Worm (Caenorhabditis elegans) whole organism, L4 larva: ENCODE measurements around the gene cmk-1.

Experiments used
- F10B5.3 ChIP-seq: sonication (generic microtip); optimal IDR thresholded peaks from 2 replicates; lab custom pipeline; 2016; ENCODE audit warnings: mild to moderate bottlenecking, missing genetic modification characterization, missing compliant biosample characterization
- F44E2.7 ChIP-seq: fragments of 200-800 bp; sonication (Bioruptor generic); IDR thresholded peaks from 2 replicates; pipeline ENCODE4 v2.1.2; 2022; ENCODE audit warnings: missing genetic modification characterization, missing compliant biosample characterization
- F49E8.2 ChIP-seq: sonication (generic microtip); optimal IDR thresholded peaks from 2 replicates; lab custom pipeline; 2016; ENCODE audit warnings: missing compliant biosample characterization, mild to moderate bottlenecking, missing genetic modification characterization, borderline replicate concordance
- R02D3.7 ChIP-seq: fragments of 150-350 bp; sonication (generic microtip); optimal IDR thresholded peaks from 3 replicates; lab custom pipeline; 2014; ENCODE audit warnings: missing biosample characterization, missing genetic modification characterization
- T20F7.1 ChIP-seq: fragments of 200-800 bp; sonication (Bioruptor generic); optimal IDR thresholded peaks from 2 replicates; lab custom pipeline; 2018; ENCODE audit warnings: mild to moderate bottlenecking, missing genetic modification characterization, missing compliant biosample characterization
- T26A8.4 ChIP-seq: fragments of 200-800 bp; sonication (Bioruptor generic); IDR thresholded peaks from 2 replicates; pipeline ENCODE4 v1.3.6; 2022; ENCODE audit warnings: missing genetic modification characterization, missing compliant biosample characterization
- Y105C5A.15 ChIP-seq: fragments of 200-800 bp; sonication (Bioruptor generic); IDR thresholded peaks from 2 replicates; pipeline ENCODE4 v1.3.6; 2022; ENCODE audit warnings: missing genetic modification characterization, missing compliant biosample characterization
- Y48G9A.11 ChIP-seq: fragments of 200-800 bp; sonication (Bioruptor generic); IDR thresholded peaks from 2 replicates; pipeline ENCODE4 v1.3.6; 2022; ENCODE audit warnings: missing genetic modification reagents, missing genetic modification characterization, missing compliant biosample characterization
- Y5F2A.4 ChIP-seq: fragments of 200-800 bp; sonication (Bioruptor generic); optimal IDR thresholded peaks from 2 replicates; lab custom pipeline; 2018; ENCODE audit warnings: mild to moderate bottlenecking, missing genetic modification characterization, missing compliant biosample characterization
- ZK337.2 ChIP-seq: fragments of 200-800 bp; sonication (Bioruptor generic); IDR thresholded peaks from 2 replicates; pipeline ENCODE4 v1.3.6; 2022; ENCODE audit warnings: missing genetic modification reagents, missing genetic modification characterization, missing compliant biosample characterization
- aha-1 ChIP-seq: fragments of 150-350 bp; peaks from one replicate; lab custom pipeline; 2014; ENCODE audit warnings: missing biosample characterization, missing genetic modification characterization
- arid-1 ChIP-seq: fragments of 200-800 bp; sonication (Bioruptor generic); conservative IDR thresholded peaks from 2 replicates; pipeline ENCODE4 v1.3.6; 2022; ENCODE audit warnings: missing genetic modification reagents, missing genetic modification characterization, missing compliant biosample characterization
- ceh-28 ChIP-seq: fragments of 150-350 bp; optimal IDR thresholded peaks from 2 replicates; lab custom pipeline; 2014; ENCODE audit warnings: missing biosample characterization, missing genetic modification reagents, missing genetic modification characterization
- ceh-32 ChIP-seq: sonication (generic microtip); optimal IDR thresholded peaks from 2 replicates; lab custom pipeline; 2016; ENCODE audit warnings: mild to moderate bottlenecking, missing genetic modification characterization, missing compliant biosample characterization; ENCODE audit not compliant: poor library complexity
- ceh-44 ChIP-seq: fragments of 200-800 bp; sonication (Bioruptor generic); IDR thresholded peaks from 2 replicates; pipeline ENCODE4 v1.3.6; 2022; ENCODE audit warnings: missing genetic modification reagents, missing genetic modification characterization, missing compliant biosample characterization
- ceh-82 ChIP-seq: sonication (generic microtip); optimal IDR thresholded peaks from 2 replicates; lab custom pipeline; 2017; ENCODE audit warnings: missing biosample characterization, missing genetic modification characterization
- ces-1 ChIP-seq: fragments of 150-350 bp; sonication (generic microtip); optimal IDR thresholded peaks from 4 replicates; lab custom pipeline; 2014; ENCODE audit warnings: missing biosample characterization, missing genetic modification reagents, missing genetic modification characterization
- cey-2 ChIP-seq: sonication (generic microtip); optimal IDR thresholded peaks from 3 replicates; lab custom pipeline; 2017; ENCODE audit warnings: missing genetic modification characterization, mild to moderate bottlenecking, missing compliant biosample characterization, antibody characterized with exemption, borderline replicate concordance; ENCODE audit not compliant: insufficient read depth
- daf-12 ChIP-seq: fragments of 150-350 bp; optimal IDR thresholded peaks from 2 replicates; lab custom pipeline; 2014; ENCODE audit warnings: missing biosample characterization, missing genetic modification reagents, missing genetic modification characterization
- daf-16 ChIP-seq, 3 experiments: sonication (generic microtip); optimal IDR thresholded peaks; 2 replicates each; lab custom pipeline; 2016 to 2017; ENCODE audit warnings: missing genetic modification characterization in 3 of 3, missing genetic modification reagents in 3 of 3, mild to moderate bottlenecking in 2 of 3, missing compliant biosample characterization in 2 of 3, missing biosample characterization in 1 of 3, moderate library complexity in 1 of 3
- daf-19 ChIP-seq: fragments of 200-800 bp; sonication (Bioruptor generic); conservative IDR thresholded peaks from 2 replicates; pipeline ENCODE4 v1.3.6; 2022; ENCODE audit warnings: missing genetic modification characterization, missing compliant biosample characterization
- dmd-6 ChIP-seq: fragments of 200-800 bp; sonication (Bioruptor generic); IDR thresholded peaks from 2 replicates; pipeline ENCODE4 v1.3.6; 2022; ENCODE audit warnings: missing genetic modification reagents, missing genetic modification characterization, missing compliant biosample characterization
- dmd-9 ChIP-seq: fragments of 200-800 bp; sonication (Bioruptor generic); IDR thresholded peaks from 2 replicates; pipeline ENCODE4 v1.3.6; 2022; ENCODE audit warnings: missing genetic modification reagents, missing genetic modification characterization, missing compliant biosample characterization
- dpl-1 ChIP-seq: fragments of 150-350 bp; optimal IDR thresholded peaks from 2 replicates; lab custom pipeline; 2014; ENCODE audit warnings: missing biosample characterization, missing genetic modification reagents, missing genetic modification characterization
- egl-43 ChIP-seq: fragments of 200-800 bp; sonication (Bioruptor generic); IDR thresholded peaks from 2 replicates; pipeline ENCODE4 v1.3.6; 2022; ENCODE audit warnings: missing genetic modification reagents, missing genetic modification characterization, missing compliant biosample characterization
- fos-1 ChIP-seq: fragments of 150-350 bp; optimal IDR thresholded peaks from 2 replicates; lab custom pipeline; 2014; ENCODE audit warnings: missing biosample characterization, missing genetic modification characterization
- hlh-11 ChIP-seq: fragments of 200-800 bp; sonication (Bioruptor generic); optimal IDR thresholded peaks from 2 replicates; lab custom pipeline; 2018; ENCODE audit warnings: mild to moderate bottlenecking, missing genetic modification characterization, missing compliant biosample characterization
- hmg-1.1 ChIP-seq: fragments of 200-800 bp; sonication (Bioruptor generic); IDR thresholded peaks from 2 replicates; pipeline ENCODE4 v1.3.6; 2022; ENCODE audit warnings: missing genetic modification reagents, missing genetic modification characterization, missing compliant biosample characterization
- lin-1 ChIP-seq: fragments of 200-800 bp; sonication (Bioruptor generic); IDR thresholded peaks from 2 replicates; pipeline ENCODE4 v1.3.6; 2022; ENCODE audit warnings: missing genetic modification reagents, missing genetic modification characterization, missing compliant biosample characterization
- lin-29 ChIP-seq: fragments of 200-800 bp; sonication (Bioruptor generic); IDR thresholded peaks from 2 replicates; pipeline ENCODE4 v1.3.6; 2022; ENCODE audit warnings: missing genetic modification reagents, missing genetic modification characterization, missing compliant biosample characterization
- mes-2 ChIP-seq: sonication (generic microtip); optimal IDR thresholded peaks from 2 replicates; lab custom pipeline; 2016; ENCODE audit warnings: missing genotype, mild to moderate bottlenecking, missing genetic modification characterization, missing compliant biosample characterization; ENCODE audit not compliant: poor library complexity, severe bottlenecking
- mxl-2 ChIP-seq: fragments of 200-800 bp; sonication (Bioruptor generic); conservative IDR thresholded peaks from 2 replicates; pipeline ENCODE4 v1.3.6; 2022; ENCODE audit warnings: missing genetic modification reagents, missing genetic modification characterization, missing compliant biosample characterization
- mxl-3 ChIP-seq: fragments of 200-800 bp; sonication (Bioruptor generic); optimal IDR thresholded peaks from 2 replicates; lab custom pipeline; 2018; ENCODE audit warnings: mild to moderate bottlenecking, missing genetic modification characterization, missing compliant biosample characterization
- nhr-25 ChIP-seq: sonication (generic microtip); optimal IDR thresholded peaks from 2 replicates; lab custom pipeline; 2017; ENCODE audit warnings: missing genetic modification characterization, mild to moderate bottlenecking, missing compliant biosample characterization, antibody characterized with exemption, moderate library complexity, borderline replicate concordance; ENCODE audit not compliant: insufficient read depth
- nhr-28 ChIP-seq: fragments of 150-350 bp; optimal IDR thresholded peaks from 2 replicates; lab custom pipeline; 2014; ENCODE audit warnings: missing biosample characterization, missing genetic modification characterization
- php-3 ChIP-seq: fragments of 200-800 bp; sonication (Bioruptor generic); IDR thresholded peaks from 2 replicates; pipeline ENCODE4 v1.3.6; 2022; ENCODE audit warnings: missing genetic modification reagents, missing genetic modification characterization, missing compliant biosample characterization
- pqm-1 ChIP-seq: sonication (generic microtip); optimal IDR thresholded peaks from 2 replicates; lab custom pipeline; 2017; ENCODE audit warnings: missing biosample characterization, missing genetic modification characterization
- tra-1 ChIP-seq: fragments of 200-800 bp; sonication (Bioruptor generic); IDR thresholded peaks from 2 replicates; pipeline ENCODE4 v1.3.6; 2022; ENCODE audit warnings: missing genetic modification reagents, missing genetic modification characterization, missing compliant biosample characterization
- unc-130 ChIP-seq: sonication (generic microtip); optimal IDR thresholded peaks from 2 replicates; lab custom pipeline; 2016; ENCODE audit warnings: missing genetic modification reagents, missing genetic modification characterization, missing compliant biosample characterization
- unc-62 ChIP-seq, 3 experiments: fragments of 150-350 bp in 1 of 3; sonication (generic microtip); optimal IDR thresholded peaks in 2 of 3; peaks in 1 of 3; 1 replicate in 1 of 3; 2 replicates in 2 of 3; lab custom pipeline; 2014 to 2017; ENCODE audit warnings: missing biosample characterization in 3 of 3, missing genetic modification characterization in 3 of 3, missing genetic modification reagents in 3 of 3, missing genotype in 1 of 3
- zag-1 ChIP-seq: fragments of 150-350 bp; optimal IDR thresholded peaks from 2 replicates; lab custom pipeline; 2014; ENCODE audit warnings: missing biosample characterization, missing genetic modification characterization
- zip-11 ChIP-seq: fragments of 200-800 bp; sonication (Bioruptor generic); IDR thresholded peaks from 2 replicates; pipeline ENCODE4 v1.3.6; 2022; ENCODE audit warnings: missing genetic modification characterization, missing compliant biosample characterization
- zip-2 ChIP-seq: fragments of 150-350 bp; optimal IDR thresholded peaks from 2 replicates; lab custom pipeline; 2014; ENCODE audit warnings: missing biosample characterization, missing genetic modification characterization

Gene cmk-1

DNA sequence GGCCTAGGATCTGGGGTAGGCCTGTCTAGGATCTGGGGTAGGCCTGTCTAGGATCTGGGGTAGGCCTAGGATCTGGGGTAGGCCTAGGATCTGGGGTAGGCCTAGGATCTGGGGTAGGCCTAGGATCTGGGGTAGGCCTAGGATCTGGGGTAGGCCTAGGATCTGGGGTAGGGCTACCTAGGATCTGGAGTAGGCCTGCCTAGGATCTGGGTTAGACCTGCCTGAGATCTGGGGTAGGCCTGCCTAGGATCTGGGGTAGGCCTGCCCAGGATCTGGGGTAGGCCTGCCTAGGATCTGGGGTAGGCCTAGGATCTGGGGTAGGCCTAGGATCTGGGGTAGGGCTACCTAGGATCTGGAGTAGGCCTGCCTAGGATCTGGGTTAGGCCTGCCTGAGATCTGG is 6.9 kb downstream of the cmk-1 start (continued):
- peak; percentile 94 for TF ChIP-seq mxl-2 (GFP tag; lab: Robert Waterston, UW)
- peak; percentile 80; the same call in 1 of the 2 replicates for TF ChIP-seq hmg-1.1 (GFP tag; lab: Robert Waterston, UW)
- peak; percentile 96 for TF ChIP-seq ZK337.2 (GFP tag; lab: Robert Waterston, UW)

DNA sequence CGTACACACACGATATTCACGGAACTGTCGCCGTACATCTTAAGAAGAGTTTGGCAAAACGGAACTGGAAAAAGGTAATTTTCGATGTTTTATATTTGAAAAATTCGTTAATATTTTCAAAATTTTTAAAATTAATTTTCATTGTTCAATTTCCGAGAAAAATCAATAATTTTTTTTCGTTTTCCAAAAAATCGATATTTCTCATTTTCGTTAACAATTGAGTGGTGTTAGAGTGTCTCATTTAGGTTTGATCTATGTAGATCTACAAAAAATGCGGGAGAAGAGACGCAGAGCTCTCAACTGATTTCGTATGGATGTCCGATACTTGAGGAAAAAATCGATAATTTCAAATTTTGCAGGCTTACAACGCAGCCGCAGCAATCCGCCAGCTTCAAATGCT is 8.8 kb downstream of the cmk-1 start:
- TF ChIP-seq F49E8.2 (tag; lab: Kevin White, UChicago) (no peak), dmd-9 (no peak), ces-1 (no peak), zip-2 (tag; lab: Kevin White, UChicago) (no peak), egl-43 (no peak), unc-130 (GFP tag; lab: Kevin White, UChicago) (no peak), F10B5.3 (tag; lab: Kevin White, UChicago) (no peak), dpl-1 (GFP tag; lab: Kevin White, UChicago) (no peak), ceh-28 (peak; percentile 64)
- TF ChIP-seq, all 104 proteins: peak for 1

DNA sequence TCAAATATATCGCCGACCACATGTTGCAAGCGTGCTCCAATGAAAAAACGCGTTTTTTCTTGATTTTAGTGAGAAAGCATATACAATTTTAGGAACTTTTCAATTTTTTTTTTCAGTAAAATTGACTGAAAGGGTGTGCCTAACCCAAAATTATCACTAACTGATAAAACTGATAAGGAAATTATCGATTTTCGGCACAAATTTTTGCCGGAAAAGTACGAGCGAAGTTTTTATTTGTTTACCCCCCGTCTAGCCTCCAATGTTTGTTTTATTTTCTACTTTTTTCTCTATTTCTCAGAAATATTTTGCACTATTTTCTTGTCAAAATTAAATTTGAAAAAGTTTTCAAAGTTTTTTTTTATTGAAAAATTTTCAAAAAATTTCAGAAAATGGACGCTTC is 10.0 kb downstream of the cmk-1 start, which contains the start of gene ccm-2:
Gene ccm-2, plus strand, starts transcription at position 387 of the 400 bp plus-strand sequence.
- TF ChIP-seq daf-16 (GFP tag; optimal IDR thresholded peaks at IDR 0.05; lab: Kevin White, UChicago): no peak
- TF ChIP-seq daf-16 (tag; optimal IDR thresholded peaks at IDR 0.05; lab: Kevin White, UChicago): peak; percentile 70
- TF ChIP-seq pqm-1 (tag; lab: Kevin White, UChicago): peak; percentile 25
- TF ChIP-seq nhr-28: peak; percentile 46
- TF ChIP-seq hlh-11: no peak
- TF ChIP-seq T20F7.1 (GFP tag; lab: Kevin White, UChicago): no peak
- TF ChIP-seq, all 104 proteins: peak for 3

DNA sequence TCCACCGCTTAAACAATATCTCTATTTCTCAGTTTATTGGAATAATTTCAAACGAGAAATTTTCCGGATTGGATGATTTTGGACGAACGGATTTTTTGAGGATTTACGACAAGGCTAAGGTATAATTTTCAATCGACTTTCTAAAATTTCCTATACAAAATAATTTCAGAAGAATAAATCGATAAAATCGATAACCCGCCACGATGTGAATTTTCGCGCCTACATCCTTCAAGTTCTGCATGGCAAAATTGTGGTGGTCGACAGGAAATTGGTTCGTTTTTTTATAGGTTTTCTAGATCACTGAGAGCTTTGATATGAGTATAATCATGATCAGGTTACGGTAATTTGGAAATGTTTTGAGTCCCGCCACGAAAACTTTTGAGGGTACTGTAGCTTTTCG is 10.7 kb downstream of the cmk-1 start:
- no peak for TF ChIP-seq Y5F2A.4 (GFP tag; lab: Kevin White, UChicago)
- TF ChIP-seq fos-1: no peak
- TF ChIP-seq F44E2.7 (GFP tag; lab: Robert Waterston, UW): no peak
- peak in 1 of 2 experiments; percentile 51 for TF ChIP-seq unc-62 (GFP tag; optimal IDR thresholded peaks at IDR 0.05 in 1 of 2; lab: Kevin White, UChicago)
- TF ChIP-seq unc-62 (tag; optimal IDR thresholded peaks at IDR 0.05; lab: Kevin White, UChicago): no peak
- peak; percentile 20 for TF ChIP-seq ceh-28
- no peak for TF ChIP-seq arid-1 (GFP tag; lab: Robert Waterston, UW)
- no peak for TF ChIP-seq lin-29 (GFP tag; lab: Robert Waterston, UW)
- TF ChIP-seq zag-1 (tag; lab: Kevin White, UChicago): no peak
- TF ChIP-seq aha-1 (tag; lab: Kevin White, UChicago): peak; percentile 73
- TF ChIP-seq T26A8.4 (GFP tag; lab: Robert Waterston, UW): no peak
- TF ChIP-seq Y48G9A.11 (GFP tag; lab: Robert Waterston, UW): no peak
- no peak for TF ChIP-seq lin-1
- no peak for TF ChIP-seq zip-2 (tag; lab: Kevin White, UChicago)
- TF ChIP-seq php-3 (GFP tag; lab: Robert Waterston, UW): no peak
- no peak for TF ChIP-seq ceh-44 (GFP tag; lab: Robert Waterston, UW)
- no peak for TF ChIP-seq Y105C5A.15

DNA sequence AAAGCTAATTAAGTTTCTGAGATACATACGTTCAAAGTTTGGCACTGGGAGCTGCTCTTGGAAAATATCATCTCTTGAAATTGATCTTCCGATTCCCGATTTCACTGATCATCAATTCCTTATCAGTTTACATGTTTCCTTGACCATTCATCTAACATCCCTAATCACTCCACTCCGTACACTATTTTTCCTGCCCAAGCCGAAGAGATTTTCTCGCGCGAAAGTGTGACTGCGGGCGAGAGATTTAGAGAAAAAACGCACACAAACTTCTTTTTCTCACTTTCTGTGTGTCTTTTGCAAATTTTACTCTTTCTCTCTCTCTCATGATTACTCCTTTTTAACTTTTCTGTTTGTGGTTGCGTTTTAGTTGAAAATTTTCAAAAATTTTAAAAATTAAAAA is 12.9 kb downstream of the cmk-1 start:
- TF ChIP-seq zip-11 (GFP tag; lab: Robert Waterston, UW): no peak
- no peak for TF ChIP-seq R02D3.7 (tag; lab: Kevin White, UChicago)
- peak; percentile 59 for TF ChIP-seq mxl-3 (GFP tag; lab: Kevin White, UChicago)
- TF ChIP-seq cey-2: no peak
- no peak for TF ChIP-seq daf-19 (GFP tag; lab: Robert Waterston, UW)
- no peak for TF ChIP-seq tra-1 (GFP tag; lab: Robert Waterston, UW)
- TF ChIP-seq ceh-32: no peak
- no peak for TF ChIP-seq fos-1
- TF ChIP-seq daf-16 (GFP tag; optimal IDR thresholded peaks at IDR 0.05; lab: Kevin White, UChicago): no peak
- peak; percentile 91 for TF ChIP-seq daf-16 (tag; optimal IDR thresholded peaks at IDR 0.05; lab: Kevin White, UChicago)
- no peak for TF ChIP-seq daf-12 (tag; lab: Kevin White, UChicago)
- TF ChIP-seq nhr-25: no peak
- TF ChIP-seq mes-2: peak; percentile 63
- TF ChIP-seq dmd-6 (GFP tag; lab: Robert Waterston, UW): peak; percentile 85
- TF ChIP-seq ceh-82 (tag; lab: Kevin White, UChicago): no peak
- TF ChIP-seq unc-130 (GFP tag; lab: Kevin White, UChicago): no peak
